Worm (Caenorhabditis elegans) whole organism, L1 larva: ENCODE measurements around the gene pkd-2.

Experiments used
- ceh-63 ChIP-seq: fragments of 200-800 bp; sonication (Bioruptor generic); optimal IDR thresholded peaks from 2 replicates; lab custom pipeline; 2018; ENCODE audit warnings: mild to moderate bottlenecking, missing genetic modification characterization, missing compliant biosample characterization
- efl-3 ChIP-seq: fragments of 200-800 bp; sonication (Bioruptor generic); optimal IDR thresholded peaks from 2 replicates; lab custom pipeline; 2018; ENCODE audit warnings: mild to moderate bottlenecking, missing genetic modification characterization, missing compliant biosample characterization
- grh-1 ChIP-seq: fragments of 200-800 bp; sonication (Bioruptor generic); IDR thresholded peaks from 2 replicates; pipeline ENCODE4 v1.3.6; 2022; ENCODE audit warnings: missing genetic modification reagents, missing genetic modification characterization, missing compliant biosample characterization
- hlh-17 ChIP-seq: fragments of 200-800 bp; sonication (Bioruptor generic); optimal IDR thresholded peaks from 2 replicates; lab custom pipeline; 2018; ENCODE audit warnings: missing genetic modification characterization, mild to moderate bottlenecking, missing compliant biosample characterization, moderate library complexity, borderline replicate concordance
- irx-1 ChIP-seq: sonication (generic microtip); optimal IDR thresholded peaks from 2 replicates; lab custom pipeline; 2016; ENCODE audit warnings: missing genetic modification characterization, missing compliant biosample characterization
- lin-14 ChIP-seq: fragments of 200-800 bp; sonication (Bioruptor generic); optimal IDR thresholded peaks from 2 replicates; lab custom pipeline; 2018; ENCODE audit warnings: mild to moderate bottlenecking, missing genetic modification characterization, moderate library complexity, missing compliant biosample characterization
- nhr-12 ChIP-seq: sonication (generic microtip); optimal IDR thresholded peaks from 2 replicates; lab custom pipeline; 2017; ENCODE audit warnings: missing biosample characterization, missing genetic modification characterization
- nhr-19 ChIP-seq: fragments of 200-800 bp; sonication (Bioruptor generic); conservative IDR thresholded peaks from 2 replicates; pipeline ENCODE4 v1.3.6; 2022; ENCODE audit warnings: missing genetic modification characterization, missing compliant biosample characterization
- nhr-237 ChIP-seq: fragments of 150-350 bp; optimal IDR thresholded peaks from 2 replicates; lab custom pipeline; 2014; ENCODE audit warnings: missing biosample characterization, missing genetic modification characterization
- nhr-77 ChIP-seq: fragments of 150-350 bp; optimal IDR thresholded peaks from 2 replicates; lab custom pipeline; 2014; ENCODE audit warnings: missing biosample characterization, missing genetic modification characterization
- sup-37 ChIP-seq: fragments of 200-800 bp; sonication (Bioruptor generic); optimal IDR thresholded peaks from 2 replicates; lab custom pipeline; 2018; ENCODE audit warnings: mild to moderate bottlenecking, missing genetic modification characterization, missing compliant biosample characterization
- unc-62 ChIP-seq: fragments of 150-350 bp; optimal IDR thresholded peaks from 2 replicates; lab custom pipeline; 2014; ENCODE audit warnings: missing biosample characterization, missing genetic modification reagents, missing genetic modification characterization
- vab-15 ChIP-seq: sonication (generic microtip); optimal IDR thresholded peaks from 2 replicates; lab custom pipeline; 2017; ENCODE audit warnings: missing genotype, mild to moderate bottlenecking, missing genetic modification characterization, missing compliant biosample characterization
- zag-1 ChIP-seq: fragments of 150-350 bp; optimal IDR thresholded peaks from 2 replicates; lab custom pipeline; 2014; ENCODE audit warnings: missing biosample characterization, missing genetic modification characterization

The pkd-2 gene

ce11 chrIV:15187517-15188181, 47.1 kb downstream of the pkd-2 start:
- TF ChIP-seq efl-3: no peak

- TF ChIP-seq hlh-17 (GFP tag; lab: Kevin White, UChicago): no peak
- TF ChIP-seq sup-37 (GFP tag; lab: Kevin White, UChicago): no peak
- TF ChIP-seq vab-15: no peak
- no peak for TF ChIP-seq nhr-12
- no peak for TF ChIP-seq nhr-77
- TF ChIP-seq ceh-63 (GFP tag; lab: Kevin White, UChicago): no peak
- TF ChIP-seq grh-1 (GFP tag; lab: Robert Waterston, UW): no peak
- TF ChIP-seq irx-1: no peak
- no peak for TF ChIP-seq unc-62 (GFP tag; lab: Kevin White, UChicago)
- TF ChIP-seq zag-1 (tag; lab: Kevin White, UChicago): no peak
- no peak for TF ChIP-seq nhr-237
- no peak for TF ChIP-seq nhr-19 (GFP tag; lab: Robert Waterston, UW)
- no peak for TF ChIP-seq lin-14 (GFP tag; lab: Kevin White, UChicago)
- TF ChIP-seq, all 84 proteins: peak for 0
These were observed 55.2 kb downstream of the pkd-2 start, which contains the start of gene srd-23 for ce11 chrIV:15179615-15180014. TSS of gene srd-23 (plus strand) at chrIV:15179915.
